Worm (Caenorhabditis elegans): ENCODE measurements around the gene dop-3.

DNA sequence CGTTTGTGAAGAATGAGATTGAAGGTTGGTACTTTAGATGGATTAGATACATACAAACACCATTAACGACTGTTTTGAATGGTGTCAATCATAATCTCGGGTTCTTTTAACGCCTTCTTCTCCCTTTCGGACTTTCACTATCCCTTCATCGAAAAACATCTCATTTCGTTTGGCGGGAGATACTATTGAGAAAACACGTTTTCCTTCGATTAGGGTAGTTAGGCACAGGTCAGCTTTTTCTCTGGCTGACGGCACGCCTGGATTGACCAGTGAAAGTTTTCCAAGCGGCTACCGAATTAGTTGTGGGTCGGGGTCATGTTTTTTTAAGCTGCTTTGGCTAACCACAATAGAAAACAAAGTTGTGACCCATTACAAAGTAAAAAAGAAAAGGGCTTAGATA is 49.6 kb downstream of the dop-3 start:
- no peak for TF ChIP-seq elt-3 (tag; optimal IDR thresholded peaks at IDR 0.05)
- TF ChIP-seq nhr-12 (tag; optimal IDR thresholded peaks at IDR 0.05) = no peak
- TF ChIP-seq nhr-11 (tag; optimal IDR thresholded peaks at IDR 0.05) = no peak
- TF ChIP-seq elt-1 (tag; optimal IDR thresholded peaks at IDR 0.05) = no peak
- TF ChIP-seq nhr-76 (tag; optimal IDR thresholded peaks at IDR 0.05) = no peak

All from whole organism, L3 larva.